Fruit fly (Drosophila melanogaster): Measurements from ENCODE around the gene HisRS.

HisRS gene

DNA sequence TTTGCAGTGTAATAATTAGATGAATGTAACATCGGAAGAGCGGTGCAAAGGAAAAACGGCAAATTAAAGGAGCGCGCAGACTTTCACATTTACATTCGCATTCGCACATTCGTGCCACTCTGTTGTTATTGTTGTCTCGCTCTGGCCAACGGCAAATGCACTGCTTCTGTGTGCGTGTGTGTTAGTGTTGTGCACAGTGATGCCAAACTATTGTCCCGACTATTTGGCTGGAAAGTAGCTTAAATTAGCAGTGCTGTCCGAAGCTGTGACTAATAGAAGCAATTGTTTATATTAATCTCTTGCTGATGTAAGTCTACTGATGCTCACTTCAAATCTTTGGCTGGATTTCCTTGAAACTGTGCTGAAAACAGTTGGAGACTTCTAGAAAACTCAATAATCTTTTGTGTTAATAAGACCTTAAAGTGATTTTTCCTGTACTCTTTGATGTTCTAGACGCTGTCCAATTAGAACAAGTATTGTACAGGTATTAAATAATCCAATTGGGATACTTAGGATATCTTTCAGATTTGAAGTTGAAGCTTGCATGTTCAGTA, 837 bp downstream of the HisRS start (continued):
- TF ChIP-seq Elba2 (GFP tag; optimal IDR thresholded peaks at IDR 0.05) (peak; percentile 19), CG8290 (GFP tag; optimal IDR thresholded peaks at IDR 0.05) (peak; percentile 4), CG8290 (tag; optimal IDR thresholded peaks at IDR 0.05) (peak in 1 of 2 experiments; percentile 66), CG12391 (tag; optimal IDR thresholded peaks at IDR 0.05) (peak; percentile 32), CG10267 (tag; optimal IDR thresholded peaks at IDR 0.05) (peak; percentile 27), Nf-YC (tag; optimal IDR thresholded peaks at IDR 0.05) (peak; percentile 22), grau (tag; optimal IDR thresholded peaks at IDR 0.05) (peak; percentile 35), dpn (GFP tag; optimal IDR thresholded peaks at IDR 0.05) (peak in 1 of 2 experiments; percentile 25), nerfin-1 (tag; optimal IDR thresholded peaks at IDR 0.05) (no peak), Bdp1 (GFP tag; optimal IDR thresholded peaks at IDR 0.05) (no peak), Adf1 (GFP tag; IDR thresholded peaks at IDR 0.05) (no peak), D (optimal IDR thresholded peaks at IDR 0.05) (no peak), D (GFP tag; optimal IDR thresholded peaks at IDR 0.05) (no peak), CG6175 (GFP tag; IDR thresholded peaks at IDR 0.05) (peak; percentile 21; the same call in 1 of the 3 replicates), Pdp1 (GFP tag; optimal IDR thresholded peaks at IDR 0.05) (peak; percentile 7 to 34), CG13424 (tag; optimal IDR thresholded peaks at IDR 0.05) (peak; percentile 16), CG1529 (GFP tag; optimal IDR thresholded peaks at IDR 0.05) (no peak), CG17385 (GFP tag; optimal IDR thresholded peaks at IDR 0.05) (peak; percentile 10), sisA (GFP tag; IDR thresholded peaks at IDR 0.05) (0 out of 2 replicates have a peak, but pooled peaks have one; percentile 4), MBD-R2 (GFP tag; IDR thresholded peaks at IDR 0.05) (peak; percentile 24; the same call in 1 of the 2 replicates), Ptx1 (GFP tag; IDR thresholded peaks at IDR 0.05) (peak; percentile 33; the same call in 1 of the 2 replicates), Atf-2 (GFP tag; optimal IDR thresholded peaks at IDR 0.05) (peak; percentile 27), shn (GFP tag; optimal IDR thresholded peaks at IDR 0.05) (peak; percentile 12), CG2678 (tag; optimal IDR thresholded peaks at IDR 0.05) (peak; percentile 33), toy (GFP tag; IDR thresholded peaks at IDR 0.05) (no peak), gem (tag; optimal IDR thresholded peaks at IDR 0.05) (peak; percentile 14), slou (GFP tag; optimal IDR thresholded peaks at IDR 0.05) (no peak), Deaf1 (tag; optimal IDR thresholded peaks at IDR 0.05) (peak; percentile 22), ind (GFP tag; optimal IDR thresholded peaks at IDR 0.05) (peak; percentile 3), CG32532 (GFP tag; IDR thresholded peaks at IDR 0.05) (peak; percentile 13; the same call in 1 of the 2 replicates), CG13624 (GFP tag; optimal IDR thresholded peaks at IDR 0.05) (peak; percentile 14), kni (GFP tag; optimal IDR thresholded peaks at IDR 0.05) (peak; percentile 4), CG31365 (tag; optimal IDR thresholded peaks at IDR 0.05) (no peak), CG10543 (GFP tag; optimal IDR thresholded peaks at IDR 0.05) (peak; percentile 17), Max (GFP tag; optimal IDR thresholded peaks at IDR 0.05) (no peak), Trl (optimal IDR thresholded peaks at IDR 0.05) (no peak), Trl (GFP tag; optimal IDR thresholded peaks at IDR 0.05) (peak; percentile 8), Dp (GFP tag; optimal IDR thresholded peaks at IDR 0.05) (no peak), ftz-f1 (GFP tag; optimal IDR thresholded peaks at IDR 0.05) (no peak), pum (GFP tag; optimal IDR thresholded peaks at IDR 0.05) (no peak), Rfx (GFP tag; IDR thresholded peaks at IDR 0.05) (peak; percentile 53), YL-1 (GFP tag; optimal IDR thresholded peaks at IDR 0.05) (no peak), CG7556 (GFP tag; optimal IDR thresholded peaks at IDR 0.05) (no peak), az2 (GFP tag; optimal IDR thresholded peaks at IDR 0.05) (no peak), gsb-n (tag; optimal IDR thresholded peaks at IDR 0.05) (peak; percentile 39), Eip74EF (GFP tag; optimal IDR thresholded peaks at IDR 0.05) (no peak), tgo (GFP tag; IDR thresholded peaks at IDR 0.05) (no peak), CG10209 (GFP tag; optimal IDR thresholded peaks at IDR 0.05) (peak; percentile 9), pzg (GFP tag; optimal IDR thresholded peaks at IDR 0.05) (peak; percentile 5), sens (GFP tag) (peak; percentile 85), CG7786 (GFP tag; optimal IDR thresholded peaks at IDR 0.05) (peak; percentile 6)
